Worm (Caenorhabditis elegans) whole organism, L2 larva: ENCODE data around the gene F19C6.3.
A peak's percentile ranks its signal among the peaks of the same experiment; 100 is the strongest.

Source experiments
- R02D3.7 ChIP-seq: fragments of 150-350 bp; optimal IDR thresholded peaks from 2 replicates; lab custom pipeline; 2014; ENCODE audit warnings: missing biosample characterization, missing genetic modification characterization
- ZK546.5 ChIP-seq: sonication (generic microtip); optimal IDR thresholded peaks from 2 replicates; lab custom pipeline; 2017; ENCODE audit warnings: missing biosample characterization, missing genetic modification characterization
- aly-2 ChIP-seq: fragments of 150-350 bp; optimal IDR thresholded peaks from 2 replicates; lab custom pipeline; 2014; ENCODE audit warnings: missing biosample characterization, missing genetic modification characterization
- ceh-16 ChIP-seq: fragments of 150-350 bp; optimal IDR thresholded peaks from 2 replicates; lab custom pipeline; 2014; ENCODE audit warnings: missing biosample characterization, missing genetic modification characterization
- ceh-82 ChIP-seq: fragments of 150-350 bp; optimal IDR thresholded peaks from 2 replicates; lab custom pipeline; 2014; ENCODE audit warnings: missing biosample characterization, missing genetic modification characterization
- egl-27 ChIP-seq: sonication (generic microtip); optimal IDR thresholded peaks from 3 replicates; lab custom pipeline; 2017; ENCODE audit warnings: missing biosample characterization, missing genetic modification reagents, missing genetic modification characterization
- elt-3 ChIP-seq: sonication (generic microtip); optimal IDR thresholded peaks from 2 replicates; lab custom pipeline; 2017; ENCODE audit warnings: missing biosample characterization, missing genetic modification characterization
- fos-1 ChIP-seq: fragments of 150-350 bp; optimal IDR thresholded peaks from 2 replicates; lab custom pipeline; 2014; ENCODE audit warnings: missing biosample characterization, missing genetic modification characterization
- lin-13 ChIP-seq: fragments of 150-350 bp; optimal IDR thresholded peaks from 2 replicates; lab custom pipeline; 2014; ENCODE audit warnings: missing biosample characterization, missing genetic modification reagents, missing genetic modification characterization
- mdl-1 ChIP-seq, 2 experiments: fragments of 150-350 bp in 1 of 2; sonication (generic microtip) in 1 of 2; optimal IDR thresholded peaks; 2 replicates each; lab custom pipeline; 2017; ENCODE audit warnings: missing biosample characterization in 2 of 2, missing genetic modification characterization in 2 of 2
- nhr-12 ChIP-seq: fragments of 150-350 bp; optimal IDR thresholded peaks from 2 replicates; lab custom pipeline; 2014; ENCODE audit warnings: missing biosample characterization, missing genetic modification characterization
- nhr-77 ChIP-seq: fragments of 150-350 bp; optimal IDR thresholded peaks from 2 replicates; lab custom pipeline; 2014; ENCODE audit warnings: missing biosample characterization, missing genetic modification characterization
- snpc-4 ChIP-seq: fragments of 150-350 bp; optimal IDR thresholded peaks from 2 replicates; lab custom pipeline; 2014; ENCODE audit warnings: missing biosample characterization, missing genetic modification characterization
- unc-39 ChIP-seq: fragments of 150-350 bp; optimal IDR thresholded peaks from 2 replicates; lab custom pipeline; 2014; ENCODE audit warnings: missing biosample characterization, missing genetic modification characterization

- TF ChIP-seq R02D3.7 (no peak), nhr-12 (tag; lab: Kevin White, UChicago) (no peak), mdl-1 (tag; optimal IDR thresholded peaks at IDR 0.05; lab: Kevin White, UChicago) (no peak), egl-27 (tag; lab: Kevin White, UChicago) (no peak), snpc-4 (no peak), ceh-16 (tag; lab: Kevin White, UChicago) (no peak), fos-1 (tag; lab: Kevin White, UChicago) (peak; percentile 65), ceh-82 (no peak), ZK546.5 (no peak), lin-13 (GFP tag; lab: Kevin White, UChicago) (no peak), nhr-77 (no peak), unc-39 (tag; lab: Kevin White, UChicago) (no peak), aly-2 (tag; lab: Kevin White, UChicago) (no peak), elt-3 (tag; lab: Kevin White, UChicago) (no peak)
Measured at ce11 chrX:10053742-10054409, 45.3 kb upstream of the F19C6.3 start, which contains the start of gene cbs-1.
